Fruit fly (Drosophila melanogaster): Measurements from ENCODE around the gene CG1640.

The CG1640 gene

dm6 chrX:13338113-13338512, 32.3 kb upstream of the CG1640 start, which contains the start of gene CG15747:
TSS of gene CG15747 (plus strand) at chrX:13338318.
- TF ChIP-seq ttk (optimal IDR thresholded peaks at IDR 0.05) (no peak), insv (optimal IDR thresholded peaks at IDR 0.05) (no peak), Sin3A (optimal IDR thresholded peaks at IDR 0.05) (no peak), Myc (optimal IDR thresholded peaks at IDR 0.05) (no peak), psq (optimal IDR thresholded peaks at IDR 0.05) (no peak), h (optimal IDR thresholded peaks at IDR 0.05) (no peak)

- TF ChIP-seq ttk (optimal IDR thresholded peaks at IDR 0.05) (no peak), Myc (optimal IDR thresholded peaks at IDR 0.05) (no peak), psq (optimal IDR thresholded peaks at IDR 0.05) (no peak), insv (optimal IDR thresholded peaks at IDR 0.05) (no peak), h (optimal IDR thresholded peaks at IDR 0.05) (no peak), Sin3A (optimal IDR thresholded peaks at IDR 0.05) (no peak)
These were observed 25.1 kb upstream of the CG1640 start for dm6 chrX:13345327-13345726.

- TF ChIP-seq ttk (optimal IDR thresholded peaks at IDR 0.05) (no peak), Sin3A (optimal IDR thresholded peaks at IDR 0.05) (no peak)
These were observed 23.4 kb upstream of the CG1640 start for dm6 chrX:13346998-13347397.

dm6 chrX:13358240-13358799, 12.1 kb upstream of the CG1640 start:
- TF ChIP-seq insv (optimal IDR thresholded peaks at IDR 0.05) = no peak
- TF ChIP-seq Myc (optimal IDR thresholded peaks at IDR 0.05) = no peak
- TF ChIP-seq psq (optimal IDR thresholded peaks at IDR 0.05) = no peak
- no peak for TF ChIP-seq Sin3A (optimal IDR thresholded peaks at IDR 0.05)
- no peak for TF ChIP-seq ttk (optimal IDR thresholded peaks at IDR 0.05)
- no peak for TF ChIP-seq h (optimal IDR thresholded peaks at IDR 0.05)

DNA sequence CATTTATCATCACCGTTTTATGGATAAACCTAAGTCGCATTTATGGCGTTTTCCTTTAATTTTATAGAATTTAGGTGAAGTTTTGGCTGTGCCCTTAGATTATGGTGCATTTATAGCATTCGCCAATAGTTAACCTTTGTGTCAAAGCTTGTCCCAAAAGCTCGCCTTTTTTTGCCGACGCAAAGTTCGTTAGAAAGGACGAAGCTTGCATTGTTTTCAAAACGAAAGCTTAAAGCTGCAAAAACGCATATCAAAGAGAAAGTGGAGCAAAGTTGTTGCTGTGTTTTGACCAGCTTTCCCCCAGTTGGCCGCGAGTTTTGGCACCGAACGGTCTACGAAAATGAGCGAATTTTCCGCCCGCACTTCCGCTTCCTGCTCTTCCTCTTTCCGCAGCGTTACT, 11.5 kb upstream of the CG1640 start, which contains the start of gene Syt12:
Gene Syt12, plus strand, starts transcription at position 301 of the 400 bp plus-strand sequence.
- TF ChIP-seq Sin3A (optimal IDR thresholded peaks at IDR 0.05) (no peak), ttk (optimal IDR thresholded peaks at IDR 0.05) (no peak), psq (optimal IDR thresholded peaks at IDR 0.05) (no peak), insv (optimal IDR thresholded peaks at IDR 0.05) (no peak), Myc (optimal IDR thresholded peaks at IDR 0.05) (no peak), h (optimal IDR thresholded peaks at IDR 0.05) (no peak)

- no peak for TF ChIP-seq insv (optimal IDR thresholded peaks at IDR 0.05)
- TF ChIP-seq ttk (optimal IDR thresholded peaks at IDR 0.05) = no peak
- TF ChIP-seq h (optimal IDR thresholded peaks at IDR 0.05) = no peak
These were observed 2.3 kb upstream of the CG1640 start, which contains the start of gene dmrt11E for dm6 chrX:13368149-13368548. TSS of gene dmrt11E (plus strand) at chrX:13368191.

dm6 chrX:13369438-13369837, 968 bp upstream of the CG1640 start:
- no peak for TF ChIP-seq insv (optimal IDR thresholded peaks at IDR 0.05)
- no peak for TF ChIP-seq h (optimal IDR thresholded peaks at IDR 0.05)
- TF ChIP-seq psq (optimal IDR thresholded peaks at IDR 0.05) = no peak
- no peak for TF ChIP-seq Sin3A (optimal IDR thresholded peaks at IDR 0.05)
- TF ChIP-seq Myc (optimal IDR thresholded peaks at IDR 0.05) = no peak

- TF ChIP-seq Myc (optimal IDR thresholded peaks at IDR 0.05) = no peak
- no peak for TF ChIP-seq insv (optimal IDR thresholded peaks at IDR 0.05)
- TF ChIP-seq psq (optimal IDR thresholded peaks at IDR 0.05) = no peak
- TF ChIP-seq ttk (optimal IDR thresholded peaks at IDR 0.05) = no peak
- no peak for TF ChIP-seq Sin3A (optimal IDR thresholded peaks at IDR 0.05)
- TF ChIP-seq h (optimal IDR thresholded peaks at IDR 0.05) = no peak
These were observed 659 bp downstream of the CG1640 start for dm6 chrX:13370826-13371703.

DNA sequence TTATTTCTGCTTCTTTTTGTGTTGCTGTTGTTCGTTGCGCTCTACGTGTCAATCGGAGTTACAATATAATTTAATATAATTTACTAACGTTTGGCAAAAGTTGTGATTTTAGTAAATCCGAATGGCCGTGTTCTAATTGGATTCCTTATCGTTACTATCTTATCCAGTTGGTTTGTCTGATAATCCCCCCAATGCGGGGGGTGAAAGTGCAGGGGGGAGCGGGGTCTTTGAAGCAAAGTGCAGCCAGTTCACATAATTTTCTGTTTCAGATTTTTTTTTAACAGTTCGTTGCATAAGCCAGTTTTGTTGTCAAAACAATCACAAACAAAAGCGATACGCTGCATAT, 1.3 kb downstream of the CG1640 start:
- TF ChIP-seq h (optimal IDR thresholded peaks at IDR 0.05) = no peak
- TF ChIP-seq ttk (optimal IDR thresholded peaks at IDR 0.05) = no peak
- TF ChIP-seq psq (optimal IDR thresholded peaks at IDR 0.05) = no peak
- TF ChIP-seq Myc (optimal IDR thresholded peaks at IDR 0.05) = no peak
- TF ChIP-seq Sin3A (optimal IDR thresholded peaks at IDR 0.05) = no peak
- no peak for TF ChIP-seq insv (optimal IDR thresholded peaks at IDR 0.05)

dm6 chrX:13372512-13372911, 2.1 kb downstream of the CG1640 start:
- TF ChIP-seq psq (optimal IDR thresholded peaks at IDR 0.05) (no peak), insv (optimal IDR thresholded peaks at IDR 0.05) (no peak), ttk (optimal IDR thresholded peaks at IDR 0.05) (no peak), h (optimal IDR thresholded peaks at IDR 0.05) (no peak), Sin3A (optimal IDR thresholded peaks at IDR 0.05) (no peak), Myc (optimal IDR thresholded peaks at IDR 0.05) (no peak)

- TF ChIP-seq psq (optimal IDR thresholded peaks at IDR 0.05) (no peak), Sin3A (optimal IDR thresholded peaks at IDR 0.05) (no peak), Myc (optimal IDR thresholded peaks at IDR 0.05) (no peak), ttk (optimal IDR thresholded peaks at IDR 0.05) (no peak), insv (optimal IDR thresholded peaks at IDR 0.05) (no peak), h (optimal IDR thresholded peaks at IDR 0.05) (no peak)
These were observed 3.1 kb downstream of the CG1640 start for dm6 chrX:13373239-13374153.

- TF ChIP-seq psq (optimal IDR thresholded peaks at IDR 0.05) (no peak), ttk (optimal IDR thresholded peaks at IDR 0.05) (no peak), Myc (optimal IDR thresholded peaks at IDR 0.05) (no peak), Sin3A (optimal IDR thresholded peaks at IDR 0.05) (no peak), h (optimal IDR thresholded peaks at IDR 0.05) (no peak), insv (optimal IDR thresholded peaks at IDR 0.05) (no peak)
These were observed 3.7 kb downstream of the CG1640 start for dm6 chrX:13374154-13374536.

All from Kc167 (cell line).